Worm (Caenorhabditis elegans) whole organism, L1 larva: ENCODE measurements around the gene srw-51.

Source experiments
- C34B4.2 ChIP-seq: sonication (generic microtip); optimal IDR thresholded peaks from 2 replicates; lab custom pipeline; 2017; ENCODE audit warnings: mild to moderate bottlenecking, missing genetic modification characterization, missing compliant biosample characterization
- aha-1 ChIP-seq: fragments of 150-350 bp; optimal IDR thresholded peaks from 2 replicates; lab custom pipeline; 2014; ENCODE audit warnings: missing biosample characterization, missing genetic modification characterization
- ama-1 ChIP-seq: fragments of 150-350 bp; optimal IDR thresholded peaks from 2 replicates; lab custom pipeline; 2014
- blmp-1 ChIP-seq: fragments of 150-350 bp; optimal IDR thresholded peaks from 2 replicates; lab custom pipeline; 2014; ENCODE audit warnings: missing biosample characterization, missing genetic modification characterization
- ceh-63 ChIP-seq: fragments of 200-800 bp; sonication (Bioruptor generic); optimal IDR thresholded peaks from 2 replicates; lab custom pipeline; 2018; ENCODE audit warnings: mild to moderate bottlenecking, missing genetic modification characterization, missing compliant biosample characterization
- ceh-88 ChIP-seq: fragments of 200-800 bp; sonication (Bioruptor generic); IDR thresholded peaks from 2 replicates; pipeline ENCODE4 v1.3.6; 2022; ENCODE audit warnings: missing genetic modification characterization, missing compliant biosample characterization
- ceh-90 ChIP-seq: sonication (generic microtip); optimal IDR thresholded peaks from 2 replicates; lab custom pipeline; 2016; ENCODE audit warnings: missing genetic modification characterization, missing compliant biosample characterization
- dpl-1 ChIP-seq, 3 experiments: fragments of 150-350 bp in 2 of 3; sonication (generic microtip) in 1 of 3; optimal IDR thresholded peaks; 2 replicates each; lab custom pipeline; 2014 to 2017; ENCODE audit warnings: missing biosample characterization in 3 of 3, missing genetic modification characterization in 3 of 3, missing genetic modification reagents in 3 of 3
- elt-2 ChIP-seq: sonication (generic microtip); optimal IDR thresholded peaks from 2 replicates; lab custom pipeline; 2016; ENCODE audit warnings: missing genetic modification characterization, mild to moderate bottlenecking, inconsistent platforms, missing compliant biosample characterization, missing genetic modification reagents
- elt-3 ChIP-seq, 6 experiments: fragments of 150-350 bp in 1 of 6; sonication (generic microtip); optimal IDR thresholded peaks; 2 replicates each; lab custom pipeline; 2017 to 2018; ENCODE audit warnings: missing biosample characterization in 6 of 6, missing genetic modification characterization in 6 of 6, inconsistent platforms in 1 of 6
- fos-1 ChIP-seq: fragments of 150-350 bp; optimal IDR thresholded peaks from 2 replicates; lab custom pipeline; 2014; ENCODE audit warnings: missing biosample characterization, missing genetic modification characterization
- grh-1 ChIP-seq: fragments of 200-800 bp; sonication (Bioruptor generic); IDR thresholded peaks from 2 replicates; pipeline ENCODE4 v1.3.6; 2022; ENCODE audit warnings: missing genetic modification reagents, missing genetic modification characterization, missing compliant biosample characterization
- hpl-2 ChIP-seq: fragments of 150-350 bp; optimal IDR thresholded peaks from 2 replicates; lab custom pipeline; 2014; ENCODE audit warnings: missing biosample characterization, missing genetic modification reagents, missing genetic modification characterization
- irx-1 ChIP-seq: sonication (generic microtip); optimal IDR thresholded peaks from 2 replicates; lab custom pipeline; 2016; ENCODE audit warnings: missing genetic modification characterization, missing compliant biosample characterization
- lin-13 ChIP-seq: fragments of 150-350 bp; optimal IDR thresholded peaks from 2 replicates; lab custom pipeline; 2014; ENCODE audit warnings: missing biosample characterization, missing genetic modification reagents, missing genetic modification characterization
- lin-35 ChIP-seq, 2 experiments: fragments of 150-350 bp; optimal IDR thresholded peaks; 2 replicates each; lab custom pipeline; 2014; ENCODE audit warnings: missing biosample characterization in 2 of 2, missing genetic modification characterization in 2 of 2, missing genetic modification reagents in 2 of 2
- lin-39 ChIP-seq: fragments of 150-350 bp; optimal IDR thresholded peaks from 2 replicates; lab custom pipeline; 2014; ENCODE audit warnings: missing biosample characterization, missing genetic modification reagents, missing genetic modification characterization
- lir-3 ChIP-seq: sonication (generic microtip); optimal IDR thresholded peaks from 2 replicates; lab custom pipeline; 2016; ENCODE audit warnings: mild to moderate bottlenecking, missing genetic modification characterization, moderate library complexity, missing compliant biosample characterization; ENCODE audit not compliant: poor library complexity
- lsy-2 ChIP-seq, 2 experiments: fragments of 150-350 bp; optimal IDR thresholded peaks; 2 replicates each; lab custom pipeline; 2014; ENCODE audit warnings: missing biosample characterization in 2 of 2, missing genetic modification characterization in 2 of 2
- mab-9 ChIP-seq: fragments of 200-800 bp; sonication (Bioruptor generic); IDR thresholded peaks from 2 replicates; pipeline ENCODE4 v1.3.6; 2022; ENCODE audit warnings: missing genetic modification reagents, missing genetic modification characterization, missing compliant biosample characterization
- mdl-1 ChIP-seq, 2 experiments: fragments of 150-350 bp; optimal IDR thresholded peaks; 2 replicates each; lab custom pipeline; 2014 to 2017; ENCODE audit warnings: missing biosample characterization in 2 of 2, missing genetic modification characterization in 2 of 2, inconsistent platforms in 1 of 2
- mef-2 ChIP-seq: fragments of 150-350 bp; optimal IDR thresholded peaks from 2 replicates; lab custom pipeline; 2014; ENCODE audit warnings: missing biosample characterization, missing genetic modification characterization
- nhr-12 ChIP-seq: sonication (generic microtip); optimal IDR thresholded peaks from 2 replicates; lab custom pipeline; 2017; ENCODE audit warnings: missing biosample characterization, missing genetic modification characterization
- nhr-19 ChIP-seq: fragments of 200-800 bp; sonication (Bioruptor generic); conservative IDR thresholded peaks from 2 replicates; pipeline ENCODE4 v1.3.6; 2022; ENCODE audit warnings: missing genetic modification characterization, missing compliant biosample characterization
- nhr-20 ChIP-seq: sonication (generic microtip); optimal IDR thresholded peaks from 2 replicates; lab custom pipeline; 2016; ENCODE audit warnings: mild to moderate bottlenecking, missing genetic modification characterization, missing compliant biosample characterization
- nhr-237 ChIP-seq: fragments of 150-350 bp; optimal IDR thresholded peaks from 2 replicates; lab custom pipeline; 2014; ENCODE audit warnings: missing biosample characterization, missing genetic modification characterization
- nhr-47 ChIP-seq: sonication (generic microtip); optimal IDR thresholded peaks from 2 replicates; lab custom pipeline; 2016; ENCODE audit warnings: mild to moderate bottlenecking, missing genetic modification characterization, moderate library complexity, missing compliant biosample characterization
- nhr-71 ChIP-seq: sonication (generic microtip); optimal IDR thresholded peaks from 2 replicates; lab custom pipeline; 2016; ENCODE audit warnings: mild to moderate bottlenecking, missing genetic modification characterization, moderate library complexity, missing compliant biosample characterization
- nhr-76 ChIP-seq: sonication (generic microtip); optimal IDR thresholded peaks from 2 replicates; lab custom pipeline; 2017; ENCODE audit warnings: missing biosample characterization, missing genetic modification characterization
- nhr-77 ChIP-seq: fragments of 150-350 bp; optimal IDR thresholded peaks from 2 replicates; lab custom pipeline; 2014; ENCODE audit warnings: missing biosample characterization, missing genetic modification characterization
- nhr-90 ChIP-seq: sonication (generic microtip); optimal IDR thresholded peaks from 2 replicates; lab custom pipeline; 2016; ENCODE audit warnings: mild to moderate bottlenecking, missing genetic modification characterization, missing compliant biosample characterization; ENCODE audit not compliant: poor library complexity
- pag-3 ChIP-seq: sonication (generic microtip); optimal IDR thresholded peaks from 2 replicates; lab custom pipeline; 2017; ENCODE audit warnings: missing genetic modification characterization, mild to moderate bottlenecking, missing compliant biosample characterization, antibody characterized with exemption, borderline replicate concordance; ENCODE audit not compliant: insufficient read depth
- pax-3 ChIP-seq: fragments of 200-800 bp; sonication (Bioruptor generic); optimal IDR thresholded peaks from 2 replicates; lab custom pipeline; 2018; ENCODE audit warnings: mild to moderate bottlenecking, missing genetic modification characterization, moderate library complexity, missing compliant biosample characterization
- skn-1 ChIP-seq: fragments of 150-350 bp; optimal IDR thresholded peaks from 2 replicates; lab custom pipeline; 2014; ENCODE audit warnings: missing biosample characterization, missing genetic modification characterization
- snu-23 ChIP-seq: sonication (generic microtip); optimal IDR thresholded peaks from 2 replicates; lab custom pipeline; 2016; ENCODE audit warnings: missing genetic modification characterization, missing compliant biosample characterization
- sup-37 ChIP-seq: fragments of 200-800 bp; sonication (Bioruptor generic); optimal IDR thresholded peaks from 2 replicates; lab custom pipeline; 2018; ENCODE audit warnings: mild to moderate bottlenecking, missing genetic modification characterization, missing compliant biosample characterization
- tlp-1 ChIP-seq: fragments of 150-350 bp; optimal IDR thresholded peaks from 2 replicates; lab custom pipeline; 2014; ENCODE audit warnings: missing biosample characterization, missing genetic modification characterization
- unc-130 ChIP-seq: fragments of 150-350 bp; optimal IDR thresholded peaks from 2 replicates; lab custom pipeline; 2017; ENCODE audit warnings: missing biosample characterization, missing genetic modification characterization, inconsistent platforms
- unc-86 ChIP-seq: sonication (generic microtip); optimal IDR thresholded peaks from 2 replicates; lab custom pipeline; 2016; ENCODE audit warnings: missing genetic modification characterization, missing compliant biosample characterization
- unc-98 ChIP-seq: fragments of 200-800 bp; sonication (Bioruptor generic); IDR thresholded peaks from 2 replicates; pipeline ENCODE4 v1.3.6; 2022; ENCODE audit warnings: missing genetic modification characterization, missing compliant biosample characterization
- ztf-4 ChIP-seq: fragments of 150-350 bp; optimal IDR thresholded peaks from 2 replicates; lab custom pipeline; 2014; ENCODE audit warnings: missing biosample characterization, missing genetic modification characterization

The srw-51 gene

DNA sequence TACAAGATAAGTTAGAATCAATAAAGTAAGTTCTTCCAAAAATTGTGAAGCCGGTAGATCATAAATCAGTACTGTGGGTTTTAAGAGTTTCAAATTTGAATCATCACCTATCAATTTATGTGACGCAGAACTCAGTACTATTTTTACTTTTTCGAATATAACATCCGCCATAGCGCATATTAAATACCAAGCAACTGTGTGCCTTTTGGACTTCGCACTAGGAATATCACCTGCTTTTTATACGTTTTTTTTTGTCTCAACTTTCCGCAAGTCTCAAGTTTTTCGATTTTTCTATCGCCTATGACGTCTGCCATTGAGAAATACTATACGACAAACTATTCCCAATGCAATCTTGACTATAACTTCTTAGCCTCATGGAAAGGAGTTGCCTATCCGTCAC lies 42.0 kb upstream of the srw-51 start, which contains the start of gene srh-113:
Gene srh-113 (plus strand): TSS at position 301 of the 400 bp plus-strand sequence.
- no peak for TF ChIP-seq nhr-19 (GFP tag; lab: Robert Waterston, UW)
- no peak for TF ChIP-seq C34B4.2
- TF ChIP-seq pag-3 (tag; lab: Kevin White, UChicago): no peak
- no peak for TF ChIP-seq mab-9 (GFP tag; lab: Robert Waterston, UW)
- no peak for TF ChIP-seq grh-1
- TF ChIP-seq irx-1 (tag; lab: Kevin White, UChicago): no peak
- TF ChIP-seq unc-86: no peak
- no peak for TF ChIP-seq nhr-76 (tag; lab: Kevin White, UChicago)
- TF ChIP-seq blmp-1: no peak
- no peak for TF ChIP-seq ceh-90 (tag; lab: Kevin White, UChicago)
- TF ChIP-seq ama-1 (lab: Kevin White, UChicago): no peak
- no peak for TF ChIP-seq lin-35 (GFP tag; optimal IDR thresholded peaks at IDR 0.05; lab: Kevin White, UChicago)
- TF ChIP-seq pax-3: no peak
- TF ChIP-seq, all 84 proteins: peak for 0

DNA sequence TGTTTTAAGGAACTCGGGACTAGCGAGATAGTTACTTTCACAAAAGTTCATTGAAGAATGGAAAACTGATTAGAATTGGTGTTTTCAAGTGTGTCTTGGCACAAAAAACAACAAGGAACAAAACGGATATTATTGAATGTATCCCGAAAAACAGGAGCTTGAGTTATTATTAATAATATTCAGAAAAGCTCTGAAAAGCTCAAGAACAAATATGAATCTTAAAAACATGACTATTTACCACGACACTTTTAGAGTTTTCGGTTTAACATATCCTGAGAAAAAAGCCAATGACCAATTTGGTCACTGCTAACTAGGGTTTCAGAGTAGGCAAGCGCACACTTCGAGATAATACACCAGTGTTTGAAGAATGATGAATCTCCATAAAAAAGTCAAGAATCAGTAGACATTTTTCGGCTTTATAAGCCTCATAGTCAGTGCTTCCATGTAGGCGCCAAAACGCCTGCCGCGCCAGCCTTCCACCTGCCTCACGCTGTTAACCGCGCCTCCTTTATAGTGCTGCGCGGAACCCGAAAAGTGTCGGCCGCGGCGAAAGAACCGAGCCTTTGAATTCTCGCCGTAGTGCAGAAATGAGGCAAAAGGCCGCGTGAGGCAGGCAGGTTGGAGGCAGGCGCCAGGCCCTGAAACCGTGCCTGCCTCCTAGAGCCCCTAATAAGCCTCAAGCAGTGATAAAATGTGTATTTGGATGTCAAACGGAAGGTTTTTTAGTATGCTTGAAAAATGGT lies 41.4 kb upstream of the srw-51 start, which contains the start of gene srh-236:
Gene srh-236 (minus strand): TSS at position 51 of the 743 bp plus-strand sequence.
- TF ChIP-seq unc-98 (GFP tag; lab: Robert Waterston, UW): no peak
- TF ChIP-seq nhr-76 (tag; lab: Kevin White, UChicago): no peak
- TF ChIP-seq grh-1: no peak
- no peak for TF ChIP-seq ceh-90 (tag; lab: Kevin White, UChicago)
- TF ChIP-seq tlp-1: no peak
- no peak for TF ChIP-seq ceh-63
- no peak for TF ChIP-seq pax-3
- TF ChIP-seq elt-2 (tag; lab: Kevin White, UChicago): no peak
- no peak for TF ChIP-seq C34B4.2
- TF ChIP-seq nhr-47 (tag; lab: Kevin White, UChicago): no peak
- TF ChIP-seq nhr-237 (tag; lab: Kevin White, UChicago): no peak
- TF ChIP-seq dpl-1 (GFP tag; optimal IDR thresholded peaks at IDR 0.05; lab: Kevin White, UChicago): no peak
- TF ChIP-seq nhr-77 (tag; lab: Kevin White, UChicago): no peak

DNA sequence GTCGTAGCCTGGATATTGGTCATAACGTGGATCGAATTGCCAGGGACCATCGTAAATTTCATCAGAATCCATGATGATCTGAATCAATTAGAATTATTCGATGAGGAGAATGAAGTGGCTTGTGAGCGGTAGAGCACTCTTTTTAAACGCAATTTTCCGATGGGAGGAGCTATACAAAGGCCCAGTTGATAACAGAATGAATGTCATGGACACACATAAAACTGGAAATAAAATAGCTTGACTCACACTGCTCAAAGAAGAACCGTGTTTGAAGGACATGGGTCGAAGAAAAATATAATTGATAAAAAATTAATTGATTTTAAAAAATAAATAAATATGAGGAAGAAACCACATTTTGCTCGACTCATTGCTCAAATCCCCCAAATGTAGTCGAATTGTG lies 37.3 kb upstream of the srw-51 start, which contains the start of gene Y68A4A.13:
Gene Y68A4A.13 (minus strand): TSS at position 101 of the 400 bp plus-strand sequence.
- TF ChIP-seq mdl-1 (tag; optimal IDR thresholded peaks at IDR 0.05; lab: Kevin White, UChicago) (no peak), ceh-88 (no peak), lin-39 (tag; lab: Kevin White, UChicago) (no peak), nhr-71 (tag; lab: Kevin White, UChicago) (no peak), skn-1 (no peak), hpl-2 (GFP tag; lab: Kevin White, UChicago) (no peak), snu-23 (GFP tag; lab: Kevin White, UChicago) (no peak), ztf-4 (no peak)

DNA sequence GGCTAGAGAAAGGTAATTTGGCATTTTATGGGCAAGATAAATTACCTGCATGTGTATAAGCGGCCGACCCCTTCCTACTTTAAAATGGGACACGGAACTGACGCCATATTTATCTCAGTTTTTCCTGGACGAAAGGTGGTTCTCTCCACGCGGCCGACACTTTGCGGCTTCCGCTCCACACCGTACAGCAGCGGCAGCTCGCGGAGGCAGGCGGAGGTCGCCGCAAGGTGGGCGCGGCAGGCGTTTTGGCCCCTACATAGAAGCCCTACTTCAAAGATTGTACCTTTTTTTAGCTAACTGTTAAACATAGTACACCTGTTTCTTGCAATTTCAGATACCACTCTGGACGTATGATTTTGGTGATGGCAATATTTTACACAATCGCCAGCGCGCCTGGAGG lies 35.7 kb upstream of the srw-51 start:
- TF ChIP-seq nhr-12 (tag; lab: Kevin White, UChicago) (no peak), tlp-1 (no peak), lir-3 (tag; lab: Kevin White, UChicago) (no peak), unc-130 (tag; lab: Kevin White, UChicago) (no peak), lin-13 (GFP tag; lab: Kevin White, UChicago) (no peak), lsy-2 (tag; optimal IDR thresholded peaks at IDR 0.05; lab: Kevin White, UChicago) (no peak), lin-39 (tag; lab: Kevin White, UChicago) (no peak), nhr-90 (tag; lab: Kevin White, UChicago) (no peak), aha-1 (no peak), dpl-1 (GFP tag; optimal IDR thresholded peaks at IDR 0.05; lab: Kevin White, UChicago) (no peak), sup-37 (GFP tag; lab: Kevin White, UChicago) (no peak), pax-3 (no peak), elt-3 (tag; optimal IDR thresholded peaks at IDR 0.05; lab: Kevin White, UChicago) (no peak), nhr-20 (tag; lab: Kevin White, UChicago) (no peak), nhr-47 (tag; lab: Kevin White, UChicago) (no peak), fos-1 (tag; lab: Kevin White, UChicago) (no peak), unc-98 (GFP tag; lab: Robert Waterston, UW) (no peak), nhr-71 (tag; lab: Kevin White, UChicago) (no peak), mef-2 (no peak)
